Worm (Caenorhabditis elegans) whole organism, young adult: ENCODE results near the gene tag-65.

Source experiments
- atf-7 ChIP-seq: sonication (generic microtip); optimal IDR thresholded peaks from 2 replicates; lab custom pipeline; 2017; ENCODE audit warnings: mild to moderate bottlenecking, missing genetic modification characterization, missing compliant biosample characterization
- ccch-3 ChIP-seq: fragments of 200-800 bp; sonication (Bioruptor generic); optimal IDR thresholded peaks from 2 replicates; lab custom pipeline; 2018; ENCODE audit warnings: mild to moderate bottlenecking, missing genetic modification characterization, missing compliant biosample characterization
- snpc-3.4 ChIP-seq: sonication (generic microtip); optimal IDR thresholded peaks from 2 replicates; lab custom pipeline; 2017; ENCODE audit warnings: missing genetic modification characterization, mild to moderate bottlenecking, missing compliant biosample characterization, antibody characterized with exemption, moderate library complexity, missing genotype, missing genetic modification reagents

DNA sequence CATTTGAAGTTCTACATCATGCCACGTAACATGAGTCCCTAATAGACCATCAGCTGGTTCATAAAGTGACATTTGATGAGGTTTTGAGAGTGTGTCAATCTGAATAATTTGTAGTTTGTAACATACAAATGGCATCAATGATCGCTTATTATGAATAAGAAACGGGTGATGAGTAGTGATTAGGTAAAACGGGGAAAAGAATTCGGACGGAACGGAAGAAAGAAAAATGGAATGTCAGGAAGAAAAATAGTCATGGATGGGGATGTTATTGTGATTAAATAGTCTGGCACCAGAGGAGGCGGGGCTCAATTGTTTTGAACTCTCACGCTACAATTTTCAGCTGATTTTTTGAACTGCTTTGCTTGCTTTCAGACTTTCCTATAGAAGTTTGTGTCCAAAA lies 44.2 kb downstream of the tag-65 start, which contains the start of gene H37A05.2:
- TF ChIP-seq atf-7 (tag; lab: Kevin White, UChicago), result no peak
- TF ChIP-seq snpc-3.4 (tag; lab: Kevin White, UChicago), result no peak
- no peak for TF ChIP-seq ccch-3 (GFP tag; lab: Kevin White, UChicago)
